Fruit fly (Drosophila melanogaster) whole organism: ENCODE results near the gene Exo70.

Experiments used
- Dll ChIP-seq: fragments of >200 bp; optimal IDR thresholded peaks from 2 replicates; lab custom pipeline; 2017
- usp ChIP-seq: fragments of >200 bp; optimal IDR thresholded peaks from 2 replicates; lab custom pipeline; 2017; ENCODE audit warnings: missing biosample characterization, missing genetic modification characterization, mixed read lengths

DNA sequence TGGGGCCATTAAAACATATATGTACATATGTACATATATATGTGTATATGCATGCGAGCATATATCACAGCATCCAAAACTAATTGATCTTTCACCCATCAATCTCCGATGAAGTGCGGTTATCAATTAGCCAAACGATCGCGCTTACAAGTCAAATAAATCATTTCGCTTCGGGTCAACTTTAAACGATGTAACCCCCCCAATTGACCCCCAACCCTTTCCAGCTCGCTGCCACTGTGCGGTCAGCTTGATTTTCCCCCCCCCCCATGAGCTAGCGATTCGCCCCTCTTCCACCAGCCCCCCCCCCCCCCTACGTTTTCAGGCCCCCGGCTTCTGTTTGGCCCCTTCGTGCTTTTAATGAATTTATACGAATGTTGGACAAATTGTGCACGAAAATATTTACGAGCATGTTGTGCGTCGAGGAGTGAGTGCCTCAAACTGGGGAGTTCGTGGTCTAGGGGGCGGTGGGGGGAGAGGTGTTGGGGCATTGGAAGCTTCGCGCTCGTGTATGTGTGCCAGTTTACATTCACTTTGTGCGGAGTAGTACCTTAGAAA lies 8.0 kb downstream of the Exo70 start:
- TF ChIP-seq Dll (lab: Kevin White, UChicago) = no peak
- TF ChIP-seq usp (GFP tag; lab: Kevin White, UChicago) = no peak
